Worm (Caenorhabditis elegans) whole organism, L1 larva: ENCODE data around the gene F42A10.7.

Experiments
- C04F5.9 ChIP-seq: sonication (generic microtip); optimal IDR thresholded peaks from 2 replicates; lab custom pipeline; 2016; ENCODE audit warnings: missing genetic modification characterization, missing compliant biosample characterization
- C16A3.4 ChIP-seq: fragments of 150-350 bp; optimal IDR thresholded peaks from 2 replicates; lab custom pipeline; 2014; ENCODE audit warnings: missing biosample characterization, missing genetic modification characterization
- C34B4.2 ChIP-seq: sonication (generic microtip); optimal IDR thresholded peaks from 2 replicates; lab custom pipeline; 2017; ENCODE audit warnings: mild to moderate bottlenecking, missing genetic modification characterization, missing compliant biosample characterization
- Y116A8C.19 ChIP-seq: sonication (generic microtip); optimal IDR thresholded peaks from 2 replicates; lab custom pipeline; 2016; ENCODE audit warnings: missing compliant biosample characterization, missing genetic modification characterization, borderline replicate concordance
- aha-1 ChIP-seq: fragments of 150-350 bp; optimal IDR thresholded peaks from 2 replicates; lab custom pipeline; 2014; ENCODE audit warnings: missing biosample characterization, missing genetic modification characterization
- aly-2 ChIP-seq: fragments of 150-350 bp; optimal IDR thresholded peaks from 2 replicates; lab custom pipeline; 2014; ENCODE audit warnings: missing biosample characterization, missing genetic modification characterization
- ama-1 ChIP-seq: fragments of 150-350 bp; optimal IDR thresholded peaks from 2 replicates; lab custom pipeline; 2014
- blmp-1 ChIP-seq: fragments of 150-350 bp; optimal IDR thresholded peaks from 2 replicates; lab custom pipeline; 2014; ENCODE audit warnings: missing biosample characterization, missing genetic modification characterization
- ceh-63 ChIP-seq: fragments of 200-800 bp; sonication (Bioruptor generic); optimal IDR thresholded peaks from 2 replicates; lab custom pipeline; 2018; ENCODE audit warnings: mild to moderate bottlenecking, missing genetic modification characterization, missing compliant biosample characterization
- ceh-8 ChIP-seq: fragments of 200-800 bp; sonication (Bioruptor generic); optimal IDR thresholded peaks from 2 replicates; lab custom pipeline; 2018; ENCODE audit warnings: mild to moderate bottlenecking, missing genetic modification characterization, moderate library complexity, missing compliant biosample characterization
- ceh-82 ChIP-seq, 3 experiments: fragments of 150-350 bp in 1 of 3; sonication (generic microtip) in 2 of 3; optimal IDR thresholded peaks; 2 replicates each; lab custom pipeline; 2014 to 2017; ENCODE audit warnings: missing biosample characterization in 3 of 3, missing genetic modification characterization in 3 of 3
- ceh-88 ChIP-seq: fragments of 200-800 bp; sonication (Bioruptor generic); IDR thresholded peaks from 2 replicates; pipeline ENCODE4 v1.3.6; 2022; ENCODE audit warnings: missing genetic modification characterization, missing compliant biosample characterization
- ces-1 ChIP-seq: fragments of 150-350 bp; optimal IDR thresholded peaks from 2 replicates; lab custom pipeline; 2014; ENCODE audit warnings: missing biosample characterization, missing genetic modification reagents, missing genetic modification characterization
- dsc-1 ChIP-seq: sonication (generic microtip); optimal IDR thresholded peaks from 2 replicates; lab custom pipeline; 2016; ENCODE audit warnings: mild to moderate bottlenecking, missing genetic modification characterization, missing compliant biosample characterization
- egl-27 ChIP-seq, 2 experiments: fragments of 150-350 bp in 1 of 2; sonication (generic microtip); optimal IDR thresholded peaks; 3 replicates each; lab custom pipeline; 2017 to 2018; ENCODE audit warnings: missing biosample characterization in 2 of 2, missing genetic modification characterization in 2 of 2, missing genetic modification reagents in 2 of 2
- elt-3 ChIP-seq, 6 experiments: fragments of 150-350 bp in 1 of 6; sonication (generic microtip); optimal IDR thresholded peaks; 2 replicates each; lab custom pipeline; 2017 to 2018; ENCODE audit warnings: missing biosample characterization in 6 of 6, missing genetic modification characterization in 6 of 6, inconsistent platforms in 1 of 6
- grh-1 ChIP-seq: fragments of 200-800 bp; sonication (Bioruptor generic); IDR thresholded peaks from 2 replicates; pipeline ENCODE4 v1.3.6; 2022; ENCODE audit warnings: missing genetic modification reagents, missing genetic modification characterization, missing compliant biosample characterization
- isw-1 ChIP-seq: fragments of 200-800 bp; sonication (Bioruptor generic); IDR thresholded peaks from 2 replicates; pipeline ENCODE4 v1.3.6; 2022; ENCODE audit warnings: missing genetic modification characterization, missing compliant biosample characterization
- jun-1 ChIP-seq: fragments of 150-350 bp; optimal IDR thresholded peaks from 2 replicates; lab custom pipeline; 2014; ENCODE audit warnings: missing biosample characterization, missing genetic modification reagents, missing genetic modification characterization
- lin-14 ChIP-seq: fragments of 200-800 bp; sonication (Bioruptor generic); optimal IDR thresholded peaks from 2 replicates; lab custom pipeline; 2018; ENCODE audit warnings: mild to moderate bottlenecking, missing genetic modification characterization, moderate library complexity, missing compliant biosample characterization
- lin-15B ChIP-seq: fragments of 150-350 bp; sonication (generic microtip); optimal IDR thresholded peaks from 3 replicates; lab custom pipeline; 2014; ENCODE audit warnings: missing biosample characterization, missing genetic modification characterization
- lin-35 ChIP-seq, 2 experiments: fragments of 150-350 bp; optimal IDR thresholded peaks; 2 replicates each; lab custom pipeline; 2014; ENCODE audit warnings: missing biosample characterization in 2 of 2, missing genetic modification characterization in 2 of 2, missing genetic modification reagents in 2 of 2
- lsy-2 ChIP-seq, 2 experiments: fragments of 150-350 bp; optimal IDR thresholded peaks; 2 replicates each; lab custom pipeline; 2014; ENCODE audit warnings: missing biosample characterization in 2 of 2, missing genetic modification characterization in 2 of 2
- nhr-11 ChIP-seq: fragments of 150-350 bp; optimal IDR thresholded peaks from 2 replicates; lab custom pipeline; 2014; ENCODE audit warnings: missing biosample characterization, missing genetic modification characterization
- nhr-12 ChIP-seq: sonication (generic microtip); optimal IDR thresholded peaks from 2 replicates; lab custom pipeline; 2017; ENCODE audit warnings: missing biosample characterization, missing genetic modification characterization
- nhr-19 ChIP-seq: fragments of 200-800 bp; sonication (Bioruptor generic); conservative IDR thresholded peaks from 2 replicates; pipeline ENCODE4 v1.3.6; 2022; ENCODE audit warnings: missing genetic modification characterization, missing compliant biosample characterization
- nhr-20 ChIP-seq: sonication (generic microtip); optimal IDR thresholded peaks from 2 replicates; lab custom pipeline; 2016; ENCODE audit warnings: mild to moderate bottlenecking, missing genetic modification characterization, missing compliant biosample characterization
- nhr-237 ChIP-seq: fragments of 150-350 bp; optimal IDR thresholded peaks from 2 replicates; lab custom pipeline; 2014; ENCODE audit warnings: missing biosample characterization, missing genetic modification characterization
- nhr-28 ChIP-seq: fragments of 150-350 bp; optimal IDR thresholded peaks from 2 replicates; lab custom pipeline; 2014; ENCODE audit warnings: missing biosample characterization, missing genetic modification characterization
- nhr-71 ChIP-seq: sonication (generic microtip); optimal IDR thresholded peaks from 2 replicates; lab custom pipeline; 2016; ENCODE audit warnings: mild to moderate bottlenecking, missing genetic modification characterization, moderate library complexity, missing compliant biosample characterization
- nhr-77 ChIP-seq: fragments of 150-350 bp; optimal IDR thresholded peaks from 2 replicates; lab custom pipeline; 2014; ENCODE audit warnings: missing biosample characterization, missing genetic modification characterization
- nhr-84 ChIP-seq: sonication (generic microtip); optimal IDR thresholded peaks from 2 replicates; lab custom pipeline; 2017; ENCODE audit warnings: missing biosample characterization, missing genetic modification characterization
- nhr-85 ChIP-seq: sonication (generic microtip); peaks from one replicate; lab custom pipeline; 2016; ENCODE audit warnings: missing genetic modification characterization, inconsistent platforms, missing compliant biosample characterization
- pax-3 ChIP-seq: fragments of 200-800 bp; sonication (Bioruptor generic); optimal IDR thresholded peaks from 2 replicates; lab custom pipeline; 2018; ENCODE audit warnings: mild to moderate bottlenecking, missing genetic modification characterization, moderate library complexity, missing compliant biosample characterization
- skn-1 ChIP-seq: fragments of 150-350 bp; optimal IDR thresholded peaks from 2 replicates; lab custom pipeline; 2014; ENCODE audit warnings: missing biosample characterization, missing genetic modification characterization
- snpc-4 ChIP-seq: fragments of 150-350 bp; optimal IDR thresholded peaks from 2 replicates; lab custom pipeline; 2014; ENCODE audit warnings: missing biosample characterization, missing genetic modification characterization
- snu-23 ChIP-seq: sonication (generic microtip); optimal IDR thresholded peaks from 2 replicates; lab custom pipeline; 2016; ENCODE audit warnings: missing genetic modification characterization, missing compliant biosample characterization
- sox-4 ChIP-seq: sonication (generic microtip); optimal IDR thresholded peaks from 2 replicates; lab custom pipeline; 2016; ENCODE audit warnings: missing genetic modification characterization, missing compliant biosample characterization
- swsn-7 ChIP-seq: sonication (generic microtip); optimal IDR thresholded peaks from 2 replicates; lab custom pipeline; 2016; ENCODE audit warnings: missing genetic modification characterization, missing compliant biosample characterization
- tbx-2 ChIP-seq: sonication (generic microtip); optimal IDR thresholded peaks from 2 replicates; lab custom pipeline; 2016; ENCODE audit warnings: missing genetic modification characterization, missing compliant biosample characterization
- unc-62 ChIP-seq: fragments of 150-350 bp; optimal IDR thresholded peaks from 2 replicates; lab custom pipeline; 2014; ENCODE audit warnings: missing biosample characterization, missing genetic modification reagents, missing genetic modification characterization
- unc-86 ChIP-seq: sonication (generic microtip); optimal IDR thresholded peaks from 2 replicates; lab custom pipeline; 2016; ENCODE audit warnings: missing genetic modification characterization, missing compliant biosample characterization
- unc-98 ChIP-seq: fragments of 200-800 bp; sonication (Bioruptor generic); IDR thresholded peaks from 2 replicates; pipeline ENCODE4 v1.3.6; 2022; ENCODE audit warnings: missing genetic modification characterization, missing compliant biosample characterization
- zag-1 ChIP-seq: fragments of 150-350 bp; optimal IDR thresholded peaks from 2 replicates; lab custom pipeline; 2014; ENCODE audit warnings: missing biosample characterization, missing genetic modification characterization
- zip-4 ChIP-seq: fragments of 200-800 bp; sonication (Bioruptor generic); optimal IDR thresholded peaks from 2 replicates; lab custom pipeline; 2018; ENCODE audit warnings: mild to moderate bottlenecking, missing genetic modification characterization, moderate library complexity, missing compliant biosample characterization
- ztf-11 ChIP-seq, 2 experiments: sonication (generic microtip); optimal IDR thresholded peaks; 2 replicates each; lab custom pipeline; 2016 to 2017; ENCODE audit warnings: missing genetic modification characterization in 2 of 2, missing biosample characterization in 1 of 2, missing compliant biosample characterization in 1 of 2
- ztf-4 ChIP-seq: fragments of 150-350 bp; optimal IDR thresholded peaks from 2 replicates; lab custom pipeline; 2014; ENCODE audit warnings: missing biosample characterization, missing genetic modification characterization

F42A10.7 gene

ce11 chrIII:6207881-6208280 is 29.4 kb upstream of the F42A10.7 start, which contains the start of gene C23G10.2:
TSS of gene C23G10.2 (plus strand) at chrIII:6208064.
- TF ChIP-seq nhr-84 (tag; lab: Kevin White, UChicago) (no peak), nhr-28 (tag; lab: Kevin White, UChicago) (no peak), ztf-11 (tag; optimal IDR thresholded peaks at IDR 0.05; lab: Kevin White, UChicago) (no peak), nhr-237 (tag; lab: Kevin White, UChicago) (no peak), elt-3 (tag; optimal IDR thresholded peaks at IDR 0.05; lab: Kevin White, UChicago) (peak in 1 of 6 experiments; percentile 58), blmp-1 (tag; lab: Kevin White, UChicago) (peak; percentile 14), nhr-19 (GFP tag; lab: Robert Waterston, UW) (no peak), lsy-2 (tag; optimal IDR thresholded peaks at IDR 0.05; lab: Kevin White, UChicago) (peak in 1 of 2 experiments; percentile 36), ceh-88 (GFP tag; lab: Robert Waterston, UW) (no peak), snpc-4 (tag; lab: Kevin White, UChicago) (no peak), aly-2 (tag; lab: Kevin White, UChicago) (no peak)
- TF ChIP-seq, all 84 proteins: peak for 3

ce11 chrIII:6207046-6207445 is 28.6 kb upstream of the F42A10.7 start:
- TF ChIP-seq nhr-84 (tag; lab: Kevin White, UChicago), result no peak

- TF ChIP-seq ceh-8 (GFP tag; lab: Kevin White, UChicago) (peak; percentile 31), snu-23 (GFP tag; lab: Kevin White, UChicago) (peak; percentile 79), nhr-77 (tag; lab: Kevin White, UChicago) (peak; percentile 70), grh-1 (0 out of 2 replicates have a peak, but pooled peaks have one; percentile 27), nhr-85 (tag; lab: Kevin White, UChicago) (peak; percentile 75), unc-86 (tag; lab: Kevin White, UChicago) (peak; percentile 52), sox-4 (tag; lab: Kevin White, UChicago) (no peak), nhr-12 (tag; lab: Kevin White, UChicago) (no peak), zag-1 (no peak), pax-3 (tag; lab: Kevin White, UChicago) (no peak), nhr-71 (tag; lab: Kevin White, UChicago) (peak; percentile 83), unc-62 (GFP tag; lab: Kevin White, UChicago) (no peak), nhr-11 (tag; lab: Kevin White, UChicago) (no peak), lin-35 (GFP tag; optimal IDR thresholded peaks at IDR 0.05; lab: Kevin White, UChicago) (peak; percentile 81 to 89), aly-2 (tag; lab: Kevin White, UChicago) (peak; percentile 29), ama-1 (no peak), ceh-88 (GFP tag; lab: Robert Waterston, UW) (no peak), C16A3.4 (tag; lab: Kevin White, UChicago) (peak; percentile 89), skn-1 (tag; lab: Kevin White, UChicago) (peak; percentile 76), ces-1 (GFP tag; lab: Kevin White, UChicago) (no peak), nhr-84 (tag; lab: Kevin White, UChicago) (no peak), isw-1 (GFP tag; lab: Robert Waterston, UW) (peak; percentile 60), Y116A8C.19 (no peak), egl-27 (tag; optimal IDR thresholded peaks at IDR 0.05; lab: Kevin White, UChicago) (no peak), lin-15B (tag; lab: Kevin White, UChicago) (peak; percentile 68), aha-1 (tag; lab: Kevin White, UChicago) (no peak), C04F5.9 (tag; lab: Kevin White, UChicago) (no peak), jun-1 (no peak), ceh-82 (tag; optimal IDR thresholded peaks at IDR 0.05; lab: Kevin White, UChicago) (peak; percentile 60 to 80 (median 61)), swsn-7 (peak; percentile 51), nhr-19 (GFP tag; lab: Robert Waterston, UW) (peak; percentile 76), unc-98 (GFP tag; lab: Robert Waterston, UW) (no peak), snpc-4 (tag; lab: Kevin White, UChicago) (peak; percentile 27), C34B4.2 (tag; lab: Kevin White, UChicago) (no peak), elt-3 (tag; optimal IDR thresholded peaks at IDR 0.05; lab: Kevin White, UChicago) (peak in 4 of 6 experiments; percentile 30 to 69 (median 38)), lin-14 (GFP tag; lab: Kevin White, UChicago) (peak; percentile 70), zip-4 (GFP tag; lab: Kevin White, UChicago) (no peak), ztf-4 (tag; lab: Kevin White, UChicago) (peak; percentile 7), nhr-20 (tag; lab: Kevin White, UChicago) (peak; percentile 62), dsc-1 (tag; lab: Kevin White, UChicago) (peak; percentile 44), ceh-63 (no peak), tbx-2 (tag; lab: Kevin White, UChicago) (peak; percentile 63)
Measured at ce11 chrIII:6206161-6206853, 27.8 kb upstream of the F42A10.7 start, which contains the start of the genes sna-3 and rps-3. TSS of gene sna-3 (minus strand) at chrIII:6206211. TSS of gene rps-3 (plus strand) at chrIII:6206803.
